Worm (Caenorhabditis elegans) whole organism, L1 larva: ENCODE results near the gene R03G8.6.
A peak's percentile ranks its signal among the peaks of the same experiment; 100 is the strongest.

ENCODE experiments used
- C34B4.2 ChIP-seq: sonication (generic microtip); optimal IDR thresholded peaks from 2 replicates; lab custom pipeline; 2017; ENCODE audit warnings: mild to moderate bottlenecking, missing genetic modification characterization, missing compliant biosample characterization
- F16B12.6 ChIP-seq: fragments of 150-350 bp; optimal IDR thresholded peaks from 2 replicates; lab custom pipeline; 2014; ENCODE audit warnings: missing biosample characterization, missing genetic modification characterization
- Y116A8C.19 ChIP-seq: sonication (generic microtip); optimal IDR thresholded peaks from 2 replicates; lab custom pipeline; 2016; ENCODE audit warnings: missing compliant biosample characterization, missing genetic modification characterization, borderline replicate concordance
- aha-1 ChIP-seq: fragments of 150-350 bp; optimal IDR thresholded peaks from 2 replicates; lab custom pipeline; 2014; ENCODE audit warnings: missing biosample characterization, missing genetic modification characterization
- aly-2 ChIP-seq: fragments of 150-350 bp; optimal IDR thresholded peaks from 2 replicates; lab custom pipeline; 2014; ENCODE audit warnings: missing biosample characterization, missing genetic modification characterization
- ama-1 ChIP-seq: fragments of 150-350 bp; optimal IDR thresholded peaks from 2 replicates; lab custom pipeline; 2014
- blmp-1 ChIP-seq: fragments of 150-350 bp; optimal IDR thresholded peaks from 2 replicates; lab custom pipeline; 2014; ENCODE audit warnings: missing biosample characterization, missing genetic modification characterization
- ceh-8 ChIP-seq: fragments of 200-800 bp; sonication (Bioruptor generic); optimal IDR thresholded peaks from 2 replicates; lab custom pipeline; 2018; ENCODE audit warnings: mild to moderate bottlenecking, missing genetic modification characterization, moderate library complexity, missing compliant biosample characterization
- ceh-88 ChIP-seq: fragments of 200-800 bp; sonication (Bioruptor generic); IDR thresholded peaks from 2 replicates; pipeline ENCODE4 v1.3.6; 2022; ENCODE audit warnings: missing genetic modification characterization, missing compliant biosample characterization
- ceh-90 ChIP-seq: sonication (generic microtip); optimal IDR thresholded peaks from 2 replicates; lab custom pipeline; 2016; ENCODE audit warnings: missing genetic modification characterization, missing compliant biosample characterization
- efl-1 ChIP-seq, 4 experiments: fragments of 150-350 bp; optimal IDR thresholded peaks in 3 of 4; peaks in 1 of 4; 1 replicate in 1 of 4; 2 replicates in 3 of 4; lab custom pipeline; 2014; ENCODE audit warnings: missing biosample characterization in 2 of 4, missing genetic modification characterization in 2 of 4, missing genetic modification reagents in 2 of 4
- egl-13 ChIP-seq: sonication (generic microtip); optimal IDR thresholded peaks from 2 replicates; lab custom pipeline; 2016; ENCODE audit warnings: missing genotype, missing genetic modification reagents, missing genetic modification characterization, missing compliant biosample characterization
- elt-2 ChIP-seq: sonication (generic microtip); optimal IDR thresholded peaks from 2 replicates; lab custom pipeline; 2016; ENCODE audit warnings: missing genetic modification characterization, mild to moderate bottlenecking, inconsistent platforms, missing compliant biosample characterization, missing genetic modification reagents
- ets-5 ChIP-seq: fragments of 200-800 bp; sonication (Bioruptor generic); IDR thresholded peaks from 2 replicates; pipeline ENCODE4 v1.3.6; 2022; ENCODE audit warnings: missing genetic modification characterization, missing compliant biosample characterization
- fkh-10 ChIP-seq: sonication (generic microtip); optimal IDR thresholded peaks from 2 replicates; lab custom pipeline; 2017; ENCODE audit warnings: missing biosample characterization, missing genetic modification reagents, missing genetic modification characterization
- fkh-4 ChIP-seq: sonication (generic microtip); optimal IDR thresholded peaks from 2 replicates; lab custom pipeline; 2016; ENCODE audit warnings: missing compliant biosample characterization, missing genetic modification characterization, borderline replicate concordance
- fkh-8 ChIP-seq: sonication (generic microtip); optimal IDR thresholded peaks from 2 replicates; lab custom pipeline; 2016; ENCODE audit warnings: mild to moderate bottlenecking, missing genetic modification characterization, missing compliant biosample characterization
- fos-1 ChIP-seq: fragments of 150-350 bp; optimal IDR thresholded peaks from 2 replicates; lab custom pipeline; 2014; ENCODE audit warnings: missing biosample characterization, missing genetic modification characterization
- grh-1 ChIP-seq: fragments of 200-800 bp; sonication (Bioruptor generic); IDR thresholded peaks from 2 replicates; pipeline ENCODE4 v1.3.6; 2022; ENCODE audit warnings: missing genetic modification reagents, missing genetic modification characterization, missing compliant biosample characterization
- hlh-4 ChIP-seq: sonication (generic microtip); optimal IDR thresholded peaks from 2 replicates; lab custom pipeline; 2016; ENCODE audit warnings: mild to moderate bottlenecking, missing genetic modification characterization, missing compliant biosample characterization
- hpl-2 ChIP-seq: fragments of 150-350 bp; optimal IDR thresholded peaks from 2 replicates; lab custom pipeline; 2014; ENCODE audit warnings: missing biosample characterization, missing genetic modification reagents, missing genetic modification characterization
- isw-1 ChIP-seq: fragments of 200-800 bp; sonication (Bioruptor generic); IDR thresholded peaks from 2 replicates; pipeline ENCODE4 v1.3.6; 2022; ENCODE audit warnings: missing genetic modification characterization, missing compliant biosample characterization
- jun-1 ChIP-seq: fragments of 150-350 bp; optimal IDR thresholded peaks from 2 replicates; lab custom pipeline; 2014; ENCODE audit warnings: missing biosample characterization, missing genetic modification reagents, missing genetic modification characterization
- lin-15B ChIP-seq: fragments of 150-350 bp; sonication (generic microtip); optimal IDR thresholded peaks from 3 replicates; lab custom pipeline; 2014; ENCODE audit warnings: missing biosample characterization, missing genetic modification characterization
- lin-35 ChIP-seq, 2 experiments: fragments of 150-350 bp; optimal IDR thresholded peaks; 2 replicates each; lab custom pipeline; 2014; ENCODE audit warnings: missing biosample characterization in 2 of 2, missing genetic modification characterization in 2 of 2, missing genetic modification reagents in 2 of 2
- lir-3 ChIP-seq: sonication (generic microtip); optimal IDR thresholded peaks from 2 replicates; lab custom pipeline; 2016; ENCODE audit warnings: mild to moderate bottlenecking, missing genetic modification characterization, moderate library complexity, missing compliant biosample characterization; ENCODE audit not compliant: poor library complexity
- mab-9 ChIP-seq: fragments of 200-800 bp; sonication (Bioruptor generic); IDR thresholded peaks from 2 replicates; pipeline ENCODE4 v1.3.6; 2022; ENCODE audit warnings: missing genetic modification reagents, missing genetic modification characterization, missing compliant biosample characterization
- mep-1 ChIP-seq: fragments of 150-350 bp; optimal IDR thresholded peaks from 2 replicates; lab custom pipeline; 2014; ENCODE audit warnings: missing biosample characterization, missing genetic modification characterization
- nhr-12 ChIP-seq: sonication (generic microtip); optimal IDR thresholded peaks from 2 replicates; lab custom pipeline; 2017; ENCODE audit warnings: missing biosample characterization, missing genetic modification characterization
- nhr-19 ChIP-seq: fragments of 200-800 bp; sonication (Bioruptor generic); conservative IDR thresholded peaks from 2 replicates; pipeline ENCODE4 v1.3.6; 2022; ENCODE audit warnings: missing genetic modification characterization, missing compliant biosample characterization
- nhr-77 ChIP-seq: fragments of 150-350 bp; optimal IDR thresholded peaks from 2 replicates; lab custom pipeline; 2014; ENCODE audit warnings: missing biosample characterization, missing genetic modification characterization
- nhr-84 ChIP-seq: sonication (generic microtip); optimal IDR thresholded peaks from 2 replicates; lab custom pipeline; 2017; ENCODE audit warnings: missing biosample characterization, missing genetic modification characterization
- nhr-85 ChIP-seq: sonication (generic microtip); peaks from one replicate; lab custom pipeline; 2016; ENCODE audit warnings: missing genetic modification characterization, inconsistent platforms, missing compliant biosample characterization
- nhr-90 ChIP-seq: sonication (generic microtip); optimal IDR thresholded peaks from 2 replicates; lab custom pipeline; 2016; ENCODE audit warnings: mild to moderate bottlenecking, missing genetic modification characterization, missing compliant biosample characterization; ENCODE audit not compliant: poor library complexity
- pag-3 ChIP-seq: sonication (generic microtip); optimal IDR thresholded peaks from 2 replicates; lab custom pipeline; 2017; ENCODE audit warnings: missing genetic modification characterization, mild to moderate bottlenecking, missing compliant biosample characterization, antibody characterized with exemption, borderline replicate concordance; ENCODE audit not compliant: insufficient read depth
- pax-3 ChIP-seq: fragments of 200-800 bp; sonication (Bioruptor generic); optimal IDR thresholded peaks from 2 replicates; lab custom pipeline; 2018; ENCODE audit warnings: mild to moderate bottlenecking, missing genetic modification characterization, moderate library complexity, missing compliant biosample characterization
- pqm-1 ChIP-seq: sonication (generic microtip); optimal IDR thresholded peaks from 3 replicates; lab custom pipeline; 2017; ENCODE audit warnings: missing biosample characterization, missing genetic modification characterization
- rnt-1 ChIP-seq: sonication (generic microtip); optimal IDR thresholded peaks from 2 replicates; lab custom pipeline; 2016; ENCODE audit warnings: mild to moderate bottlenecking, missing genetic modification characterization, moderate library complexity, missing compliant biosample characterization
- skn-1 ChIP-seq: fragments of 150-350 bp; optimal IDR thresholded peaks from 2 replicates; lab custom pipeline; 2014; ENCODE audit warnings: missing biosample characterization, missing genetic modification characterization
- snpc-4 ChIP-seq: fragments of 150-350 bp; optimal IDR thresholded peaks from 2 replicates; lab custom pipeline; 2014; ENCODE audit warnings: missing biosample characterization, missing genetic modification characterization
- snu-23 ChIP-seq: sonication (generic microtip); optimal IDR thresholded peaks from 2 replicates; lab custom pipeline; 2016; ENCODE audit warnings: missing genetic modification characterization, missing compliant biosample characterization
- sptf-1 ChIP-seq: fragments of 150-350 bp; optimal IDR thresholded peaks from 2 replicates; lab custom pipeline; 2014; ENCODE audit warnings: missing biosample characterization, missing genetic modification characterization
- sup-37 ChIP-seq: fragments of 200-800 bp; sonication (Bioruptor generic); optimal IDR thresholded peaks from 2 replicates; lab custom pipeline; 2018; ENCODE audit warnings: mild to moderate bottlenecking, missing genetic modification characterization, missing compliant biosample characterization
- unc-30 ChIP-seq: sonication (generic microtip); optimal IDR thresholded peaks from 2 replicates; lab custom pipeline; 2017; ENCODE audit warnings: missing biosample characterization, missing genetic modification characterization
- unc-86 ChIP-seq: sonication (generic microtip); optimal IDR thresholded peaks from 2 replicates; lab custom pipeline; 2016; ENCODE audit warnings: missing genetic modification characterization, missing compliant biosample characterization
- zip-4 ChIP-seq: fragments of 200-800 bp; sonication (Bioruptor generic); optimal IDR thresholded peaks from 2 replicates; lab custom pipeline; 2018; ENCODE audit warnings: mild to moderate bottlenecking, missing genetic modification characterization, moderate library complexity, missing compliant biosample characterization
- ztf-4 ChIP-seq: fragments of 150-350 bp; optimal IDR thresholded peaks from 2 replicates; lab custom pipeline; 2014; ENCODE audit warnings: missing biosample characterization, missing genetic modification characterization

The R03G8.6 gene

ce11 chrX:13116380-13116779 lies 16.1 kb upstream of the R03G8.6 start:
- TF ChIP-seq ets-5 (no peak), hpl-2 (GFP tag; lab: Kevin White, UChicago) (no peak), ama-1 (lab: Kevin White, UChicago) (peak; percentile 59), isw-1 (GFP tag; lab: Robert Waterston, UW) (no peak), efl-1 (optimal IDR thresholded peaks at IDR 0.05; lab: Kevin White, UChicago) (no peak), efl-1 (GFP tag; optimal IDR thresholded peaks at IDR 0.05 in 1 of 2; lab: Kevin White, UChicago) (peak in 1 of 2 experiments; percentile 30), zip-4 (GFP tag; lab: Kevin White, UChicago) (no peak), lin-35 (GFP tag; optimal IDR thresholded peaks at IDR 0.05; lab: Kevin White, UChicago) (peak in 1 of 2 experiments; percentile 1), lir-3 (tag; lab: Kevin White, UChicago) (no peak), nhr-84 (tag; lab: Kevin White, UChicago) (no peak), Y116A8C.19 (tag; lab: Kevin White, UChicago) (no peak), ceh-8 (GFP tag; lab: Kevin White, UChicago) (no peak), pqm-1 (tag; lab: Kevin White, UChicago) (no peak), fkh-8 (tag; lab: Kevin White, UChicago) (no peak), hlh-4 (tag; lab: Kevin White, UChicago) (no peak), blmp-1 (tag; lab: Kevin White, UChicago) (no peak), egl-13 (tag; lab: Kevin White, UChicago) (no peak), nhr-12 (tag; lab: Kevin White, UChicago) (no peak), pag-3 (tag; lab: Kevin White, UChicago) (no peak), nhr-90 (peak; percentile 50), unc-86 (tag; lab: Kevin White, UChicago) (no peak), snpc-4 (tag; lab: Kevin White, UChicago) (no peak)

DNA sequence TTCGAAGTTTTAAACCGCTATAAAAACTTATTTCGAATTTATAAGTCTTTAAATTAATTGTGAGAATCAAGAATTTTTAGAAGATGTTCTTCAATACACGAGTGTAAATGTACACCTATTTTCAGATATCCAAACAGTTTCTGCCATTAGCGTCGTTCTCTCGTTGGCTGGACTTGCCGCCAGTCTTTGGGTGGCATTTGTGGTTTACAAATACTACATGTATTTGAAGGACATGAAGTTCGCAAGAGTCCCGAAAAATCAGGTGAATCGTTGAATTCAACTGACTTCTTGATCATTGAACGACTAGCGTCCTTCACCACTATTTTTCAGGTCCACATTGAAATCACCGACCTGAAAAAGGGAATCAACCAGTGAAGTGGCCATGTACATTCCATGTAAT lies 15.4 kb upstream of the R03G8.6 start:
- TF ChIP-seq efl-1 (optimal IDR thresholded peaks at IDR 0.05; lab: Kevin White, UChicago) = no peak
- peak in 1 of 2 experiments; percentile 74 for TF ChIP-seq efl-1 (GFP tag; optimal IDR thresholded peaks at IDR 0.05 in 1 of 2; lab: Kevin White, UChicago)
- peak; percentile 57 for TF ChIP-seq nhr-85
- no peak for TF ChIP-seq hpl-2 (GFP tag; lab: Kevin White, UChicago)
- TF ChIP-seq grh-1 (GFP tag; lab: Robert Waterston, UW) = 0 out of 2 replicates have a peak, but pooled peaks have one; percentile 14
- TF ChIP-seq, all 84 proteins: peak for 3

ce11 chrX:13113457-13113856 lies 13.1 kb upstream of the R03G8.6 start, which contains the start of gene F17H10.2:
TSS of gene F17H10.2 (plus strand) at chrX:13113772.
- TF ChIP-seq fos-1 (tag; lab: Kevin White, UChicago) = no peak
- no peak for TF ChIP-seq snpc-4 (tag; lab: Kevin White, UChicago)
- peak; percentile 66 for TF ChIP-seq nhr-90
- no peak for TF ChIP-seq ztf-4 (tag; lab: Kevin White, UChicago)
- TF ChIP-seq elt-2 (tag; lab: Kevin White, UChicago) = no peak
- no peak for TF ChIP-seq zip-4 (GFP tag; lab: Kevin White, UChicago)
- peak; percentile 51 for TF ChIP-seq skn-1 (tag; lab: Kevin White, UChicago)
- TF ChIP-seq ceh-90 (tag; lab: Kevin White, UChicago) = no peak
- no peak for TF ChIP-seq ceh-88 (GFP tag; lab: Robert Waterston, UW)
- no peak for TF ChIP-seq pax-3 (tag; lab: Kevin White, UChicago)
- no peak for TF ChIP-seq sptf-1 (tag; lab: Kevin White, UChicago)
- TF ChIP-seq hlh-4 (tag; lab: Kevin White, UChicago) = no peak
- TF ChIP-seq pag-3 (tag; lab: Kevin White, UChicago) = no peak
- no peak for TF ChIP-seq fkh-4 (tag; lab: Kevin White, UChicago)
- TF ChIP-seq nhr-19 (GFP tag; lab: Robert Waterston, UW) = peak; percentile 68
- TF ChIP-seq Y116A8C.19 (tag; lab: Kevin White, UChicago) = no peak
- peak; percentile 93 for TF ChIP-seq blmp-1 (tag; lab: Kevin White, UChicago)
- TF ChIP-seq lin-15B (tag; lab: Kevin White, UChicago) = no peak
- TF ChIP-seq pqm-1 (tag; lab: Kevin White, UChicago) = no peak
- peak; percentile 73 for TF ChIP-seq snu-23
- no peak for TF ChIP-seq mab-9 (GFP tag; lab: Robert Waterston, UW)
- TF ChIP-seq rnt-1 (tag; lab: Kevin White, UChicago) = no peak
- TF ChIP-seq aly-2 = no peak
- TF ChIP-seq jun-1 (tag; lab: Kevin White, UChicago) = no peak
- peak; percentile 57 for TF ChIP-seq mep-1 (tag; lab: Kevin White, UChicago)
- TF ChIP-seq grh-1 (GFP tag; lab: Robert Waterston, UW) = peak; percentile 54; the same call in 1 of the 2 replicates
- TF ChIP-seq lir-3 (tag; lab: Kevin White, UChicago) = no peak
- TF ChIP-seq nhr-77 (tag; lab: Kevin White, UChicago) = no peak
- TF ChIP-seq aha-1 (tag; lab: Kevin White, UChicago) = no peak
- no peak for TF ChIP-seq sup-37 (GFP tag; lab: Kevin White, UChicago)
- no peak for TF ChIP-seq C34B4.2 (tag; lab: Kevin White, UChicago)
- TF ChIP-seq unc-30 (tag; lab: Kevin White, UChicago) = no peak
- no peak for TF ChIP-seq fkh-10 (GFP tag; lab: Kevin White, UChicago)
- TF ChIP-seq F16B12.6 = no peak
